Worm (Caenorhabditis elegans) whole organism, L4 larva: ENCODE measurements around the gene R10D12.7.

Source experiments
- F10B5.3 ChIP-seq: sonication (generic microtip); optimal IDR thresholded peaks from 2 replicates; lab custom pipeline; 2016; ENCODE audit warnings: mild to moderate bottlenecking, missing genetic modification characterization, missing compliant biosample characterization
- F44E2.7 ChIP-seq: fragments of 200-800 bp; sonication (Bioruptor generic); IDR thresholded peaks from 2 replicates; pipeline ENCODE4 v2.1.2; 2022; ENCODE audit warnings: missing genetic modification characterization, missing compliant biosample characterization
- R02D3.7 ChIP-seq: fragments of 150-350 bp; sonication (generic microtip); optimal IDR thresholded peaks from 3 replicates; lab custom pipeline; 2014; ENCODE audit warnings: missing biosample characterization, missing genetic modification characterization
- T26A8.4 ChIP-seq: fragments of 200-800 bp; sonication (Bioruptor generic); IDR thresholded peaks from 2 replicates; pipeline ENCODE4 v1.3.6; 2022; ENCODE audit warnings: missing genetic modification characterization, missing compliant biosample characterization
- Y105C5A.15 ChIP-seq: fragments of 200-800 bp; sonication (Bioruptor generic); IDR thresholded peaks from 2 replicates; pipeline ENCODE4 v1.3.6; 2022; ENCODE audit warnings: missing genetic modification characterization, missing compliant biosample characterization
- ZK546.5 ChIP-seq, 2 experiments: sonication (generic microtip); optimal IDR thresholded peaks; 2 replicates each; lab custom pipeline; 2017; ENCODE audit warnings: missing biosample characterization in 2 of 2, missing genetic modification characterization in 2 of 2
- aha-1 ChIP-seq: fragments of 150-350 bp; peaks from one replicate; lab custom pipeline; 2014; ENCODE audit warnings: missing biosample characterization, missing genetic modification characterization
- ceh-62 ChIP-seq: sonication (generic microtip); optimal IDR thresholded peaks from 2 replicates; lab custom pipeline; 2017; ENCODE audit warnings: missing biosample characterization, missing genetic modification characterization
- daf-16 ChIP-seq, 3 experiments: sonication (generic microtip); optimal IDR thresholded peaks; 2 replicates each; lab custom pipeline; 2016 to 2017; ENCODE audit warnings: missing genetic modification characterization in 3 of 3, missing genetic modification reagents in 3 of 3, mild to moderate bottlenecking in 2 of 3, missing compliant biosample characterization in 2 of 3, missing biosample characterization in 1 of 3, moderate library complexity in 1 of 3
- daf-19 ChIP-seq: fragments of 200-800 bp; sonication (Bioruptor generic); conservative IDR thresholded peaks from 2 replicates; pipeline ENCODE4 v1.3.6; 2022; ENCODE audit warnings: missing genetic modification characterization, missing compliant biosample characterization
- dmd-6 ChIP-seq: fragments of 200-800 bp; sonication (Bioruptor generic); IDR thresholded peaks from 2 replicates; pipeline ENCODE4 v1.3.6; 2022; ENCODE audit warnings: missing genetic modification reagents, missing genetic modification characterization, missing compliant biosample characterization
- dpl-1 ChIP-seq: fragments of 150-350 bp; optimal IDR thresholded peaks from 2 replicates; lab custom pipeline; 2014; ENCODE audit warnings: missing biosample characterization, missing genetic modification reagents, missing genetic modification characterization
- duxl-1 ChIP-seq: sonication (generic microtip); optimal IDR thresholded peaks from 2 replicates; lab custom pipeline; 2016; ENCODE audit warnings: mild to moderate bottlenecking, missing genetic modification characterization, moderate library complexity, missing compliant biosample characterization; ENCODE audit not compliant: poor library complexity
- dve-1 ChIP-seq: sonication (generic microtip); optimal IDR thresholded peaks from 2 replicates; lab custom pipeline; 2017; ENCODE audit warnings: antibody characterized with exemption, mild to moderate bottlenecking, missing genetic modification characterization, missing compliant biosample characterization; ENCODE audit not compliant: insufficient read depth
- egl-43 ChIP-seq: fragments of 200-800 bp; sonication (Bioruptor generic); IDR thresholded peaks from 2 replicates; pipeline ENCODE4 v1.3.6; 2022; ENCODE audit warnings: missing genetic modification reagents, missing genetic modification characterization, missing compliant biosample characterization
- fos-1 ChIP-seq: fragments of 150-350 bp; optimal IDR thresholded peaks from 2 replicates; lab custom pipeline; 2014; ENCODE audit warnings: missing biosample characterization, missing genetic modification characterization
- hlh-11 ChIP-seq: fragments of 200-800 bp; sonication (Bioruptor generic); optimal IDR thresholded peaks from 2 replicates; lab custom pipeline; 2018; ENCODE audit warnings: mild to moderate bottlenecking, missing genetic modification characterization, missing compliant biosample characterization
- hlh-30 ChIP-seq: sonication (generic microtip); optimal IDR thresholded peaks from 2 replicates; lab custom pipeline; 2017; ENCODE audit warnings: antibody characterized with exemption, mild to moderate bottlenecking, missing genetic modification characterization, missing compliant biosample characterization; ENCODE audit not compliant: insufficient read depth
- lim-7 ChIP-seq: fragments of 200-800 bp; sonication (Bioruptor generic); IDR thresholded peaks from 2 replicates; pipeline ENCODE4 v1.3.6; 2022; ENCODE audit warnings: missing genetic modification characterization, missing compliant biosample characterization
- lin-13 ChIP-seq: fragments of 150-350 bp; optimal IDR thresholded peaks from 2 replicates; lab custom pipeline; 2014; ENCODE audit warnings: missing biosample characterization, missing genetic modification reagents, missing genetic modification characterization
- lin-29 ChIP-seq: fragments of 200-800 bp; sonication (Bioruptor generic); IDR thresholded peaks from 2 replicates; pipeline ENCODE4 v1.3.6; 2022; ENCODE audit warnings: missing genetic modification reagents, missing genetic modification characterization, missing compliant biosample characterization
- lin-38 ChIP-seq: fragments of 200-800 bp; sonication (Bioruptor generic); IDR thresholded peaks from 2 replicates; pipeline ENCODE4 v1.3.6; 2022; ENCODE audit warnings: missing genetic modification reagents, missing genetic modification characterization, missing compliant biosample characterization
- lin-39 ChIP-seq: fragments of 150-350 bp; optimal IDR thresholded peaks from 2 replicates; lab custom pipeline; 2014; ENCODE audit warnings: missing biosample characterization, missing genetic modification reagents, missing genetic modification characterization
- mep-1 ChIP-seq: fragments of 150-350 bp; sonication (generic microtip); optimal IDR thresholded peaks from 3 replicates; lab custom pipeline; 2014; ENCODE audit warnings: missing biosample characterization, missing genetic modification characterization
- nhr-102 ChIP-seq: sonication (generic microtip); optimal IDR thresholded peaks from 2 replicates; lab custom pipeline; 2016; ENCODE audit warnings: mild to moderate bottlenecking, missing genetic modification characterization, moderate library complexity, missing compliant biosample characterization
- nhr-237 ChIP-seq: sonication (generic microtip); optimal IDR thresholded peaks from 2 replicates; lab custom pipeline; 2017; ENCODE audit warnings: missing biosample characterization, missing genetic modification characterization
- nhr-25 ChIP-seq: sonication (generic microtip); optimal IDR thresholded peaks from 2 replicates; lab custom pipeline; 2017; ENCODE audit warnings: missing genetic modification characterization, mild to moderate bottlenecking, missing compliant biosample characterization, antibody characterized with exemption, moderate library complexity, borderline replicate concordance; ENCODE audit not compliant: insufficient read depth
- nhr-28 ChIP-seq: fragments of 150-350 bp; optimal IDR thresholded peaks from 2 replicates; lab custom pipeline; 2014; ENCODE audit warnings: missing biosample characterization, missing genetic modification characterization
- nhr-42 ChIP-seq: fragments of 200-800 bp; sonication (Bioruptor generic); IDR thresholded peaks from 2 replicates; pipeline ENCODE4 v1.3.6; 2022; ENCODE audit warnings: missing genetic modification characterization, missing compliant biosample characterization
- rbr-2 ChIP-seq: sonication (generic microtip); optimal IDR thresholded peaks from 2 replicates; lab custom pipeline; 2016; ENCODE audit warnings: missing genotype, missing genetic modification characterization, missing compliant biosample characterization
- saeg-2 ChIP-seq: fragments of 200-800 bp; sonication (Bioruptor generic); IDR thresholded peaks from 2 replicates; pipeline ENCODE4 v1.3.6; 2022; ENCODE audit warnings: missing genetic modification reagents, missing genetic modification characterization, missing compliant biosample characterization
- sdz-12 ChIP-seq: fragments of 200-800 bp; sonication (Bioruptor generic); optimal IDR thresholded peaks from 2 replicates; lab custom pipeline; 2018; ENCODE audit warnings: mild to moderate bottlenecking, missing genetic modification characterization, missing compliant biosample characterization
- set-16 ChIP-seq: fragments of 200-800 bp; sonication (Bioruptor generic); IDR thresholded peaks from 2 replicates; pipeline ENCODE4 v1.3.6; 2022; ENCODE audit warnings: missing genetic modification reagents, missing genetic modification characterization, missing compliant biosample characterization
- unc-62 ChIP-seq, 3 experiments: fragments of 150-350 bp in 1 of 3; sonication (generic microtip); optimal IDR thresholded peaks in 2 of 3; peaks in 1 of 3; 1 replicate in 1 of 3; 2 replicates in 2 of 3; lab custom pipeline; 2014 to 2017; ENCODE audit warnings: missing biosample characterization in 3 of 3, missing genetic modification characterization in 3 of 3, missing genetic modification reagents in 3 of 3, missing genotype in 1 of 3

Gene R10D12.7

ce11 chrV:13929503-13929902 is 20.3 kb upstream of the R10D12.7 start, which contains the start of gene srxa-13:
srxa-13 (plus strand) TSS chrV:13929803.
- TF ChIP-seq nhr-237 (tag; lab: Kevin White, UChicago), result no peak
- no peak for TF ChIP-seq rbr-2
- no peak for TF ChIP-seq hlh-11 (tag; lab: Kevin White, UChicago)
- no peak for TF ChIP-seq nhr-42
- no peak for TF ChIP-seq F10B5.3 (tag; lab: Kevin White, UChicago)

DNA sequence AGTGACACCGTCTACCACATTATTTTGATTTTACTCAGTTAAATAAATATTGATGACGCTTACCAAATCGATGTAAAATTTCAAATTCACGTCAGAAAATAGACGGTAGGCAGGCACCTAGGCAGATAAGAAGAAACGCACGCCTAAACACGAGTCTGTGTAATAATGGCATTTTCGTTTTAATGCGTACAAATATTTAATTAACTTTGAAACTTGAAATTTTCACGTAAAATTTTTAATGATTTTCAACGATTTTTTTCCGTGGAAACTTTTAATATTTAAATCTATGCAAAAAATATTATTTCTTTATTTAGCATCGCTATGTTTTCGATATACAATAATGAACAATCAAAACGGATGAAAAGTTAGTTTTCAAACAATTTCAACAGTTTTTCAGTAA is 18.6 kb upstream of the R10D12.7 start, which contains the start of gene C06B3.16:
TSS of gene C06B3.16 (plus strand) at position 301 of the 400 bp plus-strand sequence.
- TF ChIP-seq aha-1 (tag; lab: Kevin White, UChicago) (peak; percentile 18), F44E2.7 (no peak)

ce11 chrV:13931952-13932351 is 17.9 kb upstream of the R10D12.7 start:
- TF ChIP-seq unc-62 (GFP tag; optimal IDR thresholded peaks at IDR 0.05 in 1 of 2; lab: Kevin White, UChicago) (peak in 1 of 2 experiments; percentile 34), unc-62 (tag; optimal IDR thresholded peaks at IDR 0.05; lab: Kevin White, UChicago) (no peak), aha-1 (tag; lab: Kevin White, UChicago) (peak; percentile 94), nhr-102 (tag; lab: Kevin White, UChicago) (no peak), fos-1 (tag; lab: Kevin White, UChicago) (no peak)

- TF ChIP-seq hlh-30 (tag; lab: Kevin White, UChicago) (peak; percentile 7), Y105C5A.15 (no peak), dpl-1 (no peak), fos-1 (tag; lab: Kevin White, UChicago) (no peak), rbr-2 (no peak), set-16 (no peak), mep-1 (no peak), nhr-28 (tag; lab: Kevin White, UChicago) (peak; percentile 19), lin-29 (GFP tag; lab: Robert Waterston, UW) (no peak), lim-7 (GFP tag; lab: Robert Waterston, UW) (no peak), ZK546.5 (tag; optimal IDR thresholded peaks at IDR 0.05; lab: Kevin White, UChicago) (no peak), daf-16 (GFP tag; optimal IDR thresholded peaks at IDR 0.05; lab: Kevin White, UChicago) (no peak), daf-16 (tag; optimal IDR thresholded peaks at IDR 0.05; lab: Kevin White, UChicago) (no peak)
- TF ChIP-seq, all 104 proteins: peak for 2
Observed at ce11 chrV:13934545-13934944, 15.3 kb upstream of the R10D12.7 start, which contains the start of gene R10D12.1. R10D12.1 (minus strand) TSS chrV:13934645.

DNA sequence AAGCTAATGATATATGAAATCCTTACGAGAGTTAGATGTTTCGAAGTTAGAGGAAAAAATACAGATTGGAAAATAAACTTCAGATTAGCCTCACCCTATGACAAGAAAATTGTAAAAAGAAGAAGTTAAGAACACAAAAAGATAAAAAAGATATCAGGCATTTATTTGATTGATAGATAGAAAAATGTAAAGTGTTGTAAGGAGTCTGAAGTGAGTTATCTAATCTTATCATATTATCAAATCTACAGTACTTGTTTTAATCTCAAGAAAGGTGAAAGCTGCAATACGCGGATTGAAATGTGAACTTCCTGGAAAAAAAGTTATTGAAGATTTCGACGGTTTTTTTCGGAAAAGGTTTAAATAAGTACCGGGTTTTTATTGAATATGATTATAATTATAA is 14.4 kb upstream of the R10D12.7 start:
- TF ChIP-seq ceh-62 (tag; lab: Kevin White, UChicago) (no peak), egl-43 (GFP tag; lab: Robert Waterston, UW) (no peak), saeg-2 (GFP tag; lab: Robert Waterston, UW) (no peak), lin-38 (GFP tag; lab: Robert Waterston, UW) (no peak), lin-13 (GFP tag; lab: Kevin White, UChicago) (no peak), nhr-25 (tag; lab: Kevin White, UChicago) (no peak), set-16 (no peak), lin-39 (tag; lab: Kevin White, UChicago) (no peak), dve-1 (tag; lab: Kevin White, UChicago) (no peak), duxl-1 (no peak), daf-19 (GFP tag; lab: Robert Waterston, UW) (no peak), unc-62 (GFP tag; optimal IDR thresholded peaks at IDR 0.05 in 1 of 2; lab: Kevin White, UChicago) (no peak), unc-62 (tag; optimal IDR thresholded peaks at IDR 0.05; lab: Kevin White, UChicago) (no peak), lin-29 (GFP tag; lab: Robert Waterston, UW) (no peak), R02D3.7 (tag; lab: Kevin White, UChicago) (no peak), T26A8.4 (GFP tag; lab: Robert Waterston, UW) (no peak), sdz-12 (GFP tag; lab: Kevin White, UChicago) (no peak), dmd-6 (GFP tag; lab: Robert Waterston, UW) (no peak)
